Worm (Caenorhabditis elegans): ENCODE results near the gene lst-6.

lst-6 gene

DNA sequence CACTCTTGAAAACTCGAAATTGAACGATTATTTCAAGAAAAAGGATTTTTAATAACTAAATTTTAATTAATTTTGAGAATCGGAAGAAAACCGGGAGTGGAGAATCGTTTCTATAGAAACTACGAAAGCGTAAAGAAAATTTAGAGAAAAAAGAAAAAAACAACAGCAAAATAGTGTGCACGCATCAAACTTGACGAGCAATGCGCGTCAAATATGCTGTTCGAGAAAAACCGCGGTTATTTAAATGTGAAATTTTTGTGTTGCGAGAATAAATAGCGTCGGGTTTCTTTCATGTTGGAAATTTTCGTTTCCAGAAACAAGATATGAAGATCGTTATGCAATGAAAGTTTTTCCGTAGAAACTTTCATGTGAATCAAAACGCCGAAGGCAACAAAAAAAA, 48.3 kb downstream of the lst-6 start (continued):
- TF ChIP-seq nhr-47 (tag; optimal IDR thresholded peaks at IDR 0.05) (peak; percentile 71), aha-1 (tag; optimal IDR thresholded peaks at IDR 0.05) (no peak), fkh-4 (tag; optimal IDR thresholded peaks at IDR 0.05; ENCODE audit: borderline replicate concordance) (no peak), C04F5.9 (tag; optimal IDR thresholded peaks at IDR 0.05) (peak; percentile 56), C16A3.4 (tag; optimal IDR thresholded peaks at IDR 0.05) (peak; percentile 42), xbp-1 (tag; optimal IDR thresholded peaks at IDR 0.05) (peak; percentile 43), lin-35 (GFP tag; optimal IDR thresholded peaks at IDR 0.05) (peak; percentile 93 to 97), F16B12.6 (tag; optimal IDR thresholded peaks at IDR 0.05) (peak; percentile 91), rnt-1 (tag; optimal IDR thresholded peaks at IDR 0.05) (peak; percentile 50), nhr-76 (tag; optimal IDR thresholded peaks at IDR 0.05) (no peak), nhr-77 (tag; optimal IDR thresholded peaks at IDR 0.05) (no peak), unc-86 (tag; optimal IDR thresholded peaks at IDR 0.05) (peak; percentile 28), unc-62 (GFP tag; optimal IDR thresholded peaks at IDR 0.05) (no peak), lin-13 (GFP tag; optimal IDR thresholded peaks at IDR 0.05) (peak; percentile 8), mef-2 (tag; optimal IDR thresholded peaks at IDR 0.05) (no peak), lin-39 (tag; optimal IDR thresholded peaks at IDR 0.05) (peak; percentile 28), nhr-19 (GFP tag; conservative IDR thresholded peaks at IDR 0.05) (peak; percentile 46), fkh-8 (tag; optimal IDR thresholded peaks at IDR 0.05) (no peak), nhr-28 (tag; optimal IDR thresholded peaks at IDR 0.05) (no peak), snpc-4 (tag; optimal IDR thresholded peaks at IDR 0.05) (peak; percentile 43), aly-2 (tag; optimal IDR thresholded peaks at IDR 0.05) (no peak), dsc-1 (tag; optimal IDR thresholded peaks at IDR 0.05) (peak; percentile 35), skn-1 (tag; optimal IDR thresholded peaks at IDR 0.05) (peak; percentile 53), lin-14 (GFP tag; optimal IDR thresholded peaks at IDR 0.05) (peak; percentile 7), swsn-7 (tag; optimal IDR thresholded peaks at IDR 0.05) (peak; percentile 44), mdl-1 (tag; optimal IDR thresholded peaks at IDR 0.05) (peak in 1 of 2 experiments; percentile 11), nhr-20 (tag; optimal IDR thresholded peaks at IDR 0.05) (peak; percentile 13), dpl-1 (GFP tag; optimal IDR thresholded peaks at IDR 0.05) (peak; percentile 90 to 95 (median 94)), tbx-2 (tag; optimal IDR thresholded peaks at IDR 0.05) (peak; percentile 55)

DNA sequence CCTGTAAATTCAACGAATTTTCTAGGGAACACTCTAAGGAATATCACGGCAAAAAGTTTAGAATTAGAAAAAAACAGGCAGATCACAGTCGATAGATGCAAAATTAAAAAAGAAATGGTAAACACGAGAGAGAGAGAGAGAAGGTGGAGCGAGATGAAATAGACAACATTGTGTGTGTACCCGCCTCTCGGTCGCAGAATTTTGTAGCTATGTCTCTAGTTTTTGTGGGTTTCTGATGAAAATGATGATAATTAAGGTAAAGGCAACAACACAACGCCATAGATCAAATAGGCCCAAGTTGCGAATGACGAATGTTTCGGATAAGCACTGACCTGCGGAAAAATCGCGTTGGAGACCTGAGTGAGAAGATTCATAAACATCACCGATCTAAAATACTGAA, 48.8 kb downstream of the lst-6 start, which contains the start of gene sod-1:
TSS of gene sod-1 (minus strand) at position 387 of the 400 bp plus-strand sequence.
- TF ChIP-seq lir-3 (tag; optimal IDR thresholded peaks at IDR 0.05; ENCODE audit: poor library complexity) (no peak), C34B4.2 (tag; optimal IDR thresholded peaks at IDR 0.05) (no peak), elt-3 (tag; optimal IDR thresholded peaks at IDR 0.05) (peak in 1 of 6 experiments; percentile 51), vab-15 (tag; optimal IDR thresholded peaks at IDR 0.05) (no peak), snu-23 (GFP tag; optimal IDR thresholded peaks at IDR 0.05) (peak; percentile 32), nhr-28 (tag; optimal IDR thresholded peaks at IDR 0.05) (no peak), swsn-7 (tag; optimal IDR thresholded peaks at IDR 0.05) (no peak), blmp-1 (tag; optimal IDR thresholded peaks at IDR 0.05) (peak; percentile 12), nhr-85 (tag) (no peak), rnt-1 (tag; optimal IDR thresholded peaks at IDR 0.05) (peak; percentile 13), aly-2 (tag; optimal IDR thresholded peaks at IDR 0.05) (no peak), unc-86 (tag; optimal IDR thresholded peaks at IDR 0.05) (no peak), pag-3 (tag; optimal IDR thresholded peaks at IDR 0.05; ENCODE audit: borderline replicate concordance, insufficient read depth) (no peak), mep-1 (tag; optimal IDR thresholded peaks at IDR 0.05) (no peak), zip-4 (GFP tag; optimal IDR thresholded peaks at IDR 0.05) (no peak), nhr-20 (tag; optimal IDR thresholded peaks at IDR 0.05) (no peak), nhr-71 (tag; optimal IDR thresholded peaks at IDR 0.05) (no peak), fkh-4 (tag; optimal IDR thresholded peaks at IDR 0.05; ENCODE audit: borderline replicate concordance) (no peak), lin-14 (GFP tag; optimal IDR thresholded peaks at IDR 0.05) (peak; percentile 24), aha-1 (tag; optimal IDR thresholded peaks at IDR 0.05) (no peak), F16B12.6 (tag; optimal IDR thresholded peaks at IDR 0.05) (no peak), tlp-1 (tag; optimal IDR thresholded peaks at IDR 0.05) (no peak), ceh-63 (GFP tag; optimal IDR thresholded peaks at IDR 0.05) (no peak), nhr-12 (tag; optimal IDR thresholded peaks at IDR 0.05) (no peak), lin-35 (GFP tag; optimal IDR thresholded peaks at IDR 0.05) (peak in 1 of 2 experiments; percentile 25), grh-1 (GFP tag; IDR thresholded peaks at IDR 0.05) (no peak), nhr-84 (tag; optimal IDR thresholded peaks at IDR 0.05) (no peak), pax-3 (tag; optimal IDR thresholded peaks at IDR 0.05) (no peak), skn-1 (tag; optimal IDR thresholded peaks at IDR 0.05) (peak; percentile 75)
